Worm (Caenorhabditis elegans) whole organism, mixed stage, embryonic: ENCODE results near the gene prp-40.
A peak's percentile ranks its signal among the peaks of the same experiment; 100 is the strongest.

Experiments used
- M03D4.4 ChIP-seq: sonication (generic microtip); optimal IDR thresholded peaks from 2 replicates; lab custom pipeline; 2017; ENCODE audit warnings: mild to moderate bottlenecking, missing genetic modification characterization, missing compliant biosample characterization
- bed-3 ChIP-seq: fragments of 200-800 bp; sonication (Bioruptor generic); optimal IDR thresholded peaks from 3 replicates; lab custom pipeline; 2018; ENCODE audit warnings: mild to moderate bottlenecking, missing genetic modification characterization, moderate library complexity, missing compliant biosample characterization
- blmp-1 ChIP-seq: fragments of 150-350 bp; optimal IDR thresholded peaks from 2 replicates; lab custom pipeline; 2014; ENCODE audit warnings: missing biosample characterization, missing genetic modification characterization
- ceh-39 ChIP-seq: fragments of 150-350 bp; optimal IDR thresholded peaks from 2 replicates; lab custom pipeline; 2014; ENCODE audit warnings: missing biosample characterization, missing genetic modification characterization
- ceh-43 ChIP-seq: fragments of 200-800 bp; sonication (Bioruptor generic); optimal IDR thresholded peaks from 2 replicates; lab custom pipeline; 2018; ENCODE audit warnings: mild to moderate bottlenecking, missing genetic modification characterization, moderate library complexity, missing compliant biosample characterization
- ceh-83 ChIP-seq: fragments of 200-800 bp; sonication (Bioruptor generic); optimal IDR thresholded peaks from 2 replicates; lab custom pipeline; 2018; ENCODE audit warnings: mild to moderate bottlenecking, missing genetic modification characterization, missing compliant biosample characterization
- ces-1 ChIP-seq: fragments of 150-350 bp; optimal IDR thresholded peaks from 2 replicates; lab custom pipeline; 2014; ENCODE audit warnings: missing biosample characterization, missing genetic modification reagents, missing genetic modification characterization
- cnd-1 ChIP-seq: fragments of 200-800 bp; sonication (Bioruptor generic); optimal IDR thresholded peaks from 2 replicates; lab custom pipeline; 2018; ENCODE audit warnings: mild to moderate bottlenecking, missing genetic modification characterization, missing compliant biosample characterization
- drap-1 ChIP-seq: fragments of 200-800 bp; sonication (Bioruptor generic); optimal IDR thresholded peaks from 3 replicates; lab custom pipeline; 2018; ENCODE audit warnings: mild to moderate bottlenecking, missing genetic modification characterization, missing compliant biosample characterization
- elt-1 ChIP-seq: sonication (generic microtip); optimal IDR thresholded peaks from 2 replicates; lab custom pipeline; 2017; ENCODE audit warnings: missing genetic modification characterization, mild to moderate bottlenecking, missing compliant biosample characterization, antibody characterized with exemption, moderate library complexity, borderline replicate concordance; ENCODE audit not compliant: insufficient read depth
- elt-3 ChIP-seq: fragments of 150-350 bp; optimal IDR thresholded peaks from 2 replicates; lab custom pipeline; 2014; ENCODE audit warnings: missing biosample characterization, missing genetic modification characterization
- flh-1 ChIP-seq: fragments of 200-800 bp; sonication (Bioruptor generic); optimal IDR thresholded peaks from 2 replicates; lab custom pipeline; 2018; ENCODE audit warnings: mild to moderate bottlenecking, missing genetic modification characterization, moderate library complexity, missing compliant biosample characterization
- ham-2 ChIP-seq: fragments of 200-800 bp; sonication (Bioruptor generic); optimal IDR thresholded peaks from 2 replicates; lab custom pipeline; 2018; ENCODE audit warnings: mild to moderate bottlenecking, missing genetic modification characterization, missing compliant biosample characterization
- hlh-1 ChIP-seq: fragments of 150-350 bp; optimal IDR thresholded peaks from 2 replicates; lab custom pipeline; 2014; ENCODE audit warnings: missing biosample characterization, missing genetic modification reagents, missing genetic modification characterization
- lin-13 ChIP-seq: fragments of 150-350 bp; optimal IDR thresholded peaks from 2 replicates; lab custom pipeline; 2014; ENCODE audit warnings: missing biosample characterization, missing genetic modification characterization
- lin-32 ChIP-seq: fragments of 200-800 bp; sonication (Bioruptor generic); optimal IDR thresholded peaks from 2 replicates; lab custom pipeline; 2018; ENCODE audit warnings: mild to moderate bottlenecking, missing genetic modification characterization, missing compliant biosample characterization
- lsy-2 ChIP-seq: fragments of 150-350 bp; optimal IDR thresholded peaks from 2 replicates; lab custom pipeline; 2014; ENCODE audit warnings: missing biosample characterization, missing genetic modification characterization
- mab-5 ChIP-seq: fragments of 150-350 bp; optimal IDR thresholded peaks from 2 replicates; lab custom pipeline; 2014; ENCODE audit warnings: missing biosample characterization, missing genetic modification characterization
- mep-1 ChIP-seq: fragments of 150-350 bp; optimal IDR thresholded peaks from 2 replicates; lab custom pipeline; 2017; ENCODE audit warnings: missing biosample characterization, missing genetic modification reagents, missing genetic modification characterization, inconsistent platforms
- mls-2 ChIP-seq: sonication (generic microtip); optimal IDR thresholded peaks from 2 replicates; lab custom pipeline; 2016; ENCODE audit warnings: mild to moderate bottlenecking, missing genetic modification characterization, moderate library complexity, missing compliant biosample characterization
- nhr-12 ChIP-seq: fragments of 150-350 bp; optimal IDR thresholded peaks from 2 replicates; lab custom pipeline; 2014; ENCODE audit warnings: missing biosample characterization, missing genetic modification characterization
- nhr-2 ChIP-seq: fragments of 150-350 bp; optimal IDR thresholded peaks from 2 replicates; lab custom pipeline; 2014; ENCODE audit warnings: missing biosample characterization, missing genetic modification characterization
- nhr-237 ChIP-seq: fragments of 150-350 bp; optimal IDR thresholded peaks from 2 replicates; lab custom pipeline; 2014; ENCODE audit warnings: missing biosample characterization, missing genetic modification characterization
- nhr-28 ChIP-seq: fragments of 150-350 bp; optimal IDR thresholded peaks from 2 replicates; lab custom pipeline; 2014; ENCODE audit warnings: missing biosample characterization, missing genetic modification characterization
- nhr-76 ChIP-seq: sonication (generic microtip); optimal IDR thresholded peaks from 2 replicates; lab custom pipeline; 2017; ENCODE audit warnings: missing biosample characterization, missing genetic modification characterization
- pha-4 ChIP-seq: fragments of 150-350 bp; optimal IDR thresholded peaks from 2 replicates; lab custom pipeline; 2018; ENCODE audit warnings: missing biosample characterization, missing genetic modification reagents, missing genetic modification characterization
- sem-2 ChIP-seq: fragments of 200-800 bp; sonication (Bioruptor generic); optimal IDR thresholded peaks from 2 replicates; lab custom pipeline; 2018; ENCODE audit warnings: mild to moderate bottlenecking, missing genetic modification characterization, missing compliant biosample characterization
- snpc-4 ChIP-seq: fragments of 150-350 bp; optimal IDR thresholded peaks from 2 replicates; lab custom pipeline; 2014; ENCODE audit warnings: missing biosample characterization, missing genetic modification characterization
- sptf-1 ChIP-seq: sonication (generic microtip); optimal IDR thresholded peaks from 2 replicates; lab custom pipeline; 2017; ENCODE audit warnings: mild to moderate bottlenecking, missing genetic modification characterization, moderate library complexity, missing compliant biosample characterization
- tbx-8 ChIP-seq: fragments of 200-800 bp; sonication (Bioruptor generic); optimal IDR thresholded peaks from 2 replicates; lab custom pipeline; 2018; ENCODE audit warnings: mild to moderate bottlenecking, missing genetic modification characterization, moderate library complexity, missing compliant biosample characterization
- unc-120 ChIP-seq: sonication (generic microtip); optimal IDR thresholded peaks from 2 replicates; lab custom pipeline; 2017; ENCODE audit warnings: missing genetic modification characterization, missing compliant biosample characterization; ENCODE audit not compliant: poor library complexity, severe bottlenecking
- unc-39 ChIP-seq: fragments of 150-350 bp; optimal IDR thresholded peaks from 2 replicates; lab custom pipeline; 2014; ENCODE audit warnings: missing biosample characterization, missing genetic modification characterization
- unc-62 ChIP-seq: fragments of 150-350 bp; optimal IDR thresholded peaks from 2 replicates; lab custom pipeline; 2014; ENCODE audit warnings: missing biosample characterization, missing genetic modification reagents, missing genetic modification characterization
- zip-8 ChIP-seq: fragments of 150-350 bp; optimal IDR thresholded peaks from 2 replicates; lab custom pipeline; 2014; ENCODE audit warnings: missing biosample characterization, missing genetic modification characterization
- ztf-11 ChIP-seq: fragments of 150-350 bp; optimal IDR thresholded peaks from 2 replicates; lab custom pipeline; 2014; ENCODE audit warnings: missing biosample characterization, missing genetic modification characterization

Gene prp-40

ce11 chrIII:9521410-9522090 lies at the start of gene prp-40, which contains the start of gene clu-1:
Gene prp-40 (plus strand): TSS chrIII:9522075.
Gene clu-1 (minus strand): TSS chrIII:9521460.
- no peak for TF ChIP-seq sem-2 (GFP tag; lab: Kevin White, UChicago)
- TF ChIP-seq pha-4 (tag; lab: Kevin White, UChicago): peak; percentile 88
- TF ChIP-seq bed-3: no peak
- TF ChIP-seq mls-2 (tag; lab: Kevin White, UChicago): no peak
- TF ChIP-seq ces-1 (GFP tag; lab: Kevin White, UChicago): peak; percentile 72
- TF ChIP-seq lin-13 (tag; lab: Kevin White, UChicago): peak; percentile 81
- TF ChIP-seq nhr-12 (tag; lab: Kevin White, UChicago): no peak
- no peak for TF ChIP-seq flh-1
- no peak for TF ChIP-seq elt-3 (tag; lab: Kevin White, UChicago)
- peak; percentile 13 for TF ChIP-seq elt-1 (tag; lab: Kevin White, UChicago)
- peak; percentile 15 for TF ChIP-seq drap-1 (GFP tag; lab: Kevin White, UChicago)
- peak; percentile 36 for TF ChIP-seq hlh-1
- no peak for TF ChIP-seq unc-39 (tag; lab: Kevin White, UChicago)
- no peak for TF ChIP-seq M03D4.4 (tag; lab: Kevin White, UChicago)
- TF ChIP-seq nhr-28 (tag; lab: Kevin White, UChicago): no peak
- TF ChIP-seq lsy-2 (tag; lab: Kevin White, UChicago): peak; percentile 82
- no peak for TF ChIP-seq tbx-8 (GFP tag; lab: Kevin White, UChicago)
- peak; percentile 75 for TF ChIP-seq nhr-237 (tag; lab: Kevin White, UChicago)
- peak; percentile 63 for TF ChIP-seq mep-1 (tag; lab: Kevin White, UChicago)
- peak; percentile 24 for TF ChIP-seq unc-62 (GFP tag; lab: Kevin White, UChicago)
- no peak for TF ChIP-seq zip-8
- no peak for TF ChIP-seq snpc-4 (tag; lab: Kevin White, UChicago)
- TF ChIP-seq ceh-39: peak; percentile 58
- TF ChIP-seq ceh-43 (GFP tag; lab: Kevin White, UChicago): no peak
- no peak for TF ChIP-seq nhr-76 (tag; lab: Kevin White, UChicago)
- no peak for TF ChIP-seq lin-32
- peak; percentile 30 for TF ChIP-seq unc-120 (tag; lab: Kevin White, UChicago)

ce11 chrIII:9472464-9472863 lies 49.4 kb upstream of the prp-40 start:
- TF ChIP-seq ces-1 (GFP tag; lab: Kevin White, UChicago): no peak
- TF ChIP-seq cnd-1 (tag; lab: Kevin White, UChicago): no peak
- no peak for TF ChIP-seq ztf-11 (tag; lab: Kevin White, UChicago)
- TF ChIP-seq unc-120 (tag; lab: Kevin White, UChicago): no peak
- no peak for TF ChIP-seq unc-62 (GFP tag; lab: Kevin White, UChicago)
- no peak for TF ChIP-seq tbx-8 (GFP tag; lab: Kevin White, UChicago)
- TF ChIP-seq ceh-43 (GFP tag; lab: Kevin White, UChicago): no peak
- no peak for TF ChIP-seq M03D4.4 (tag; lab: Kevin White, UChicago)
- TF ChIP-seq unc-39 (tag; lab: Kevin White, UChicago): no peak
- no peak for TF ChIP-seq elt-1 (tag; lab: Kevin White, UChicago)

- TF ChIP-seq nhr-28 (tag; lab: Kevin White, UChicago) (no peak), M03D4.4 (tag; lab: Kevin White, UChicago) (no peak), mab-5 (tag; lab: Kevin White, UChicago) (no peak), flh-1 (no peak), elt-3 (tag; lab: Kevin White, UChicago) (no peak), nhr-2 (tag; lab: Kevin White, UChicago) (no peak), nhr-237 (tag; lab: Kevin White, UChicago) (no peak)
- TF ChIP-seq, all 35 proteins: peak for 0
Observed at ce11 chrIII:9474501-9474900, 47.4 kb upstream of the prp-40 start.

ce11 chrIII:9476564-9476963 lies 45.3 kb upstream of the prp-40 start:
- TF ChIP-seq ces-1 (GFP tag; lab: Kevin White, UChicago) (no peak), nhr-2 (tag; lab: Kevin White, UChicago) (no peak), M03D4.4 (tag; lab: Kevin White, UChicago) (no peak), blmp-1 (tag; lab: Kevin White, UChicago) (no peak), snpc-4 (tag; lab: Kevin White, UChicago) (no peak), ceh-43 (GFP tag; lab: Kevin White, UChicago) (no peak), lin-32 (no peak), lin-13 (tag; lab: Kevin White, UChicago) (no peak), nhr-28 (tag; lab: Kevin White, UChicago) (no peak), unc-39 (tag; lab: Kevin White, UChicago) (no peak), sptf-1 (no peak), bed-3 (no peak), cnd-1 (tag; lab: Kevin White, UChicago) (no peak), unc-120 (tag; lab: Kevin White, UChicago) (no peak), pha-4 (tag; lab: Kevin White, UChicago) (no peak), ztf-11 (tag; lab: Kevin White, UChicago) (no peak), ceh-83 (no peak), nhr-76 (tag; lab: Kevin White, UChicago) (no peak), ham-2 (GFP tag; lab: Kevin White, UChicago) (no peak)
